Worm (Caenorhabditis elegans): ENCODE results near the gene F35D2.2.

Gene F35D2.2

DNA sequence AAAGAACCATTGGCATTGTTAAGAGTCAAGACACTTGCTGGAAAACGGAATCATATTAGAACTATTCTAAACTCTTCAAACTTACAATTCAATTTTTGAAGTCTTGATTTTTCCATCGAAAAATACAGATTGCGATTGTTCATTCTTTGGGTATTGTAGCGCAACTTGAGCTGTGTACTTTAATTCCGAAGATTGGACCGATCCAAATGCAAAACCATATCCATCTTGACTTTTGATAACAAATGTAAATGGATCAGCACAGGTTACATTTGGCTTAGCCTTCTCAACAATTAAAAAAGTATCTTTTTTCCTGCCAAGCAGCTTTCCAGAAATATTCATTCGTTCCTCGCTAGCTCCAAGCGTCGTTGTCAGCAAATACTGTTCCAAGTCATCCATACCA, 13.4 kb upstream of the F35D2.2 start:
- TF ChIP-seq nhr-2 (tag; optimal IDR thresholded peaks at IDR 0.05) (no peak), nhr-12 (tag; optimal IDR thresholded peaks at IDR 0.05) (no peak), elt-3 (tag; optimal IDR thresholded peaks at IDR 0.05) (no peak), mls-2 (tag; optimal IDR thresholded peaks at IDR 0.05) (no peak)

DNA sequence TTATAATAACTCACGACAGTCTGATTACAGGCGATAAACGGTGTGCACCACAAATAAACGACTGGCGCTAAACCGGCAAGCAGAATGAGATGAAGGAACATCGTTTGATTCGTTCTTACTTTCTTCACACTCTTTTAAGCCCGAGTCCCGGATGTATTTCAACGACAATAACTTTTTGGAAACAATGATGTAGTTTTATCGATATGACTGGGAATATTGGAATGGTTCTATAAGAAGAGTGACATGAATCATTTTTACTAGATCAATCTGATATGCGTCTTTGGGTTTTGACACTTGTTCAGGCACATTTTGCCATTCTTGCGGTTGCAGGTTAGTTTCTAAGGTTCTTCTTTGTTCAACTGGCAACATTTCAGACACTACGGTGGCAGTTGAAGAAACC, 12.7 kb upstream of the F35D2.2 start, which contains the start of the genes ZK1290.11 and ZK1290.1:
Gene ZK1290.11, minus strand, starts transcription at position 101 of the 400 bp plus-strand sequence.
Gene ZK1290.1, plus strand, starts transcription at position 271 of the 400 bp plus-strand sequence.
- no peak for TF ChIP-seq hlh-1 (tag; optimal IDR thresholded peaks at IDR 0.05)

DNA sequence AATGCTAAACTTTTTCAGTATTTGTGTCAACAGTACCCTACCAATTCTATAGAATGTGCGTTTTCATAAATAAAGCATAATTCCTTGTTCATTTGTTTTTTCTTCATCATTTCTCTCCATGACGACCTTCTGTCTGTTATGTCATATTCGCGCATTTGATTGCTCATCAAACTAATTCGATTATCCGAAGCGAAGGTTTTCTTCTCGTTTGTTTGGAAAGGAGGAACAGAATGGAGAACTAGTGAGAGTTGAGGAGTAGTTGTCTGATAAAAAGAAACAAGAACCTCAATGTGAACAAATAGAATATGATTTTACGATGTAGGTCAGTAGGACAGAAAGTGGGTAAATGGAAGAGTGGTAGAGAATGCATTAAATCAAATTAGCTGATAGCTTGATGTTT, 11.6 kb upstream of the F35D2.2 start:
- TF ChIP-seq flh-1 (GFP tag; optimal IDR thresholded peaks at IDR 0.05) = no peak
- peak; percentile 40 for TF ChIP-seq ces-1 (GFP tag; optimal IDR thresholded peaks at IDR 0.05)
- TF ChIP-seq sem-2 (GFP tag; optimal IDR thresholded peaks at IDR 0.05) = no peak
- no peak for TF ChIP-seq M03D4.4 (tag; optimal IDR thresholded peaks at IDR 0.05)

DNA sequence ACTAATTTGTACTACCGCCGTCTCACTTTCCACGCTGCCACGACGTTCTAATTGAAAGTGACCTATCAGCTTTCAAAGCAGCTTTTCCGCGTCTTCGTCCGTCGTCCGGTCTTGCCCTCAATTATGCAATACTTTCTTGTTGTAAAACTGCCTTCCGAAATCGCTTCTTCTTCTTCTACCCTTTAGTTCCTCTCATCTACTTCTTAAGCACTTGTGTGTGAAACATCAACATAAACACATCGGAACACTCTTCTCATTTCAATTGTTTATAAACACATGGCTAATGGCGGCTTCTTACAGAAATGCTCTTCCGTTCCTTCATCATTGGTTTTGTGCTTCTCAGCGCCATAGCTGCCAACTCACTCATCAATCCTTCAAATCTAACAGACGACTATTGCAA, 3.9 kb upstream of the F35D2.2 start, which contains the start of gene F35D2.3:
Gene F35D2.3, plus strand, starts transcription at position 301 of the 400 bp plus-strand sequence.
- TF ChIP-seq sem-2 (GFP tag; optimal IDR thresholded peaks at IDR 0.05) = no peak
- TF ChIP-seq ztf-11 (tag; optimal IDR thresholded peaks at IDR 0.05) = no peak
- TF ChIP-seq drap-1 (GFP tag; optimal IDR thresholded peaks at IDR 0.05) = no peak
- no peak for TF ChIP-seq ceh-43 (GFP tag; optimal IDR thresholded peaks at IDR 0.05)
- TF ChIP-seq bed-3 (GFP tag; optimal IDR thresholded peaks at IDR 0.05) = no peak
- TF ChIP-seq hlh-1 (tag; optimal IDR thresholded peaks at IDR 0.05) = no peak
- no peak for TF ChIP-seq lin-32 (GFP tag; optimal IDR thresholded peaks at IDR 0.05)
- no peak for TF ChIP-seq elt-1 (tag; optimal IDR thresholded peaks at IDR 0.05; ENCODE audit: borderline replicate concordance, insufficient read depth)

DNA sequence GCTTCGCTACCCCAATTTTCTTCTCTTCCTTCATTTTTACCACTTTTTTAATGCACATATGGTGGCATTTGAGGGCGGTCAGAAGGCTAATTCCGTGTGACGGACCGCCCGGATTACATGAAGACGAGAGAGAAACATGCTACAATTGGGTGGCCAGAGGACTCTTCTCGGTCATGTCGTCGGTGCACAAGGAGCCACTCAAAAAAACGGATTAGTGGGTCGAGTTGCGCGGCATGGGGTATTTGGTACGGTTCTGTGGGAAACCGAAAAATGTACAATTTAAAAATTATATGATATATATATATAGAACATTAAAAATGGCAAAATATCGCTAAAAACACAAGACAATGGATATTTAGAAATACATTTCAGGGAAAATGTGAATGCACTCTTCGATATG, 3.4 kb upstream of the F35D2.2 start:
- TF ChIP-seq bed-3 (GFP tag; optimal IDR thresholded peaks at IDR 0.05) (no peak), ztf-11 (tag; optimal IDR thresholded peaks at IDR 0.05) (no peak), unc-39 (tag; optimal IDR thresholded peaks at IDR 0.05) (no peak), nhr-2 (tag; optimal IDR thresholded peaks at IDR 0.05) (peak; percentile 87), M03D4.4 (tag; optimal IDR thresholded peaks at IDR 0.05) (no peak), ham-2 (GFP tag; optimal IDR thresholded peaks at IDR 0.05) (no peak), cnd-1 (tag; optimal IDR thresholded peaks at IDR 0.05) (no peak), nhr-237 (tag; optimal IDR thresholded peaks at IDR 0.05) (no peak), lin-32 (GFP tag; optimal IDR thresholded peaks at IDR 0.05) (no peak)

DNA sequence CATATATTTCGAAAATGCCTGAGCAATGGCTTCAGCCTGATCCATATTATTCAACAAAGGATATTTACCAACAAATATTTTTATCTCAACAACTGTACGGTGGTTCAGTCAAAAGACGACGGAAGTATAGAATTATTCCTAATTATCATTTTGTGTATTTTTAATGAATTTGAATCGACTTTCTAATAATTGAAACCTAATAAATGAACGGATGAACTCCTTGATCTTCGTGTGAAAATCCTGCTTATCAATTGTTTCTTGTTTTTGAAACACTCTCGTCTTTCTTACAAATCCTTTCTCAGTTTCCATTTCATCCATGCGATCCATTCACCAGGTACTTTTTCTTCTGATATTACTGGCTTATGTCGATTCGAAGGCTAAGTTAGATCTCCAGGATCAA, 1.4 kb downstream of the F35D2.2 start, which contains the start of gene F35D2.1:
Gene F35D2.1, plus strand, starts transcription at position 301 of the 400 bp plus-strand sequence.
- TF ChIP-seq mab-5 (tag; optimal IDR thresholded peaks at IDR 0.05) = no peak
- TF ChIP-seq nhr-76 (tag; optimal IDR thresholded peaks at IDR 0.05) = no peak
- TF ChIP-seq nhr-12 (tag; optimal IDR thresholded peaks at IDR 0.05) = no peak
- no peak for TF ChIP-seq mep-1 (tag; optimal IDR thresholded peaks at IDR 0.05)
- no peak for TF ChIP-seq snpc-4 (tag; optimal IDR thresholded peaks at IDR 0.05)
- TF ChIP-seq pha-4 (tag; optimal IDR thresholded peaks at IDR 0.05) = no peak
- no peak for TF ChIP-seq unc-120 (tag; optimal IDR thresholded peaks at IDR 0.05; ENCODE audit: poor library complexity, severe bottlenecking)
- TF ChIP-seq elt-3 (tag; optimal IDR thresholded peaks at IDR 0.05) = no peak
- TF ChIP-seq drap-1 (GFP tag; optimal IDR thresholded peaks at IDR 0.05) = no peak
- TF ChIP-seq nhr-2 (tag; optimal IDR thresholded peaks at IDR 0.05) = no peak

DNA sequence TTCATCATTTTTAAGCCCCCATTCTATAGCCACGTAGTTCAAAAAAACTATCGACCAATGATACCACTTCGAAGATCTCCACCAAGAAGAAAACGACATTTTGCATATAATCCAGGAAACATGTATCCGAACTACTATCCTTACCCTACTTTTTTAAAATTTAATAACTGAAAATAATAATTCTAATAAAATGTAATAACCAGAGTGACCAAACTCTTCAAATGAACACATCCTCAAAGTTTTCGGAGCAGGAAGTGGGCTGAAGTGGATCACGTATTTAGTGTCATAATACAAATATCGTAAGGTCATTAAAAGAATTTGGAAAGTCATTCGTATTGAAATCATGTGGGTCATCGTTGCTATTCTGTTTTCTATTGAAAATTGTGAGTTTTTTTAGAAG, 3.2 kb downstream of the F35D2.2 start, which contains the start of gene F35D2.6:
Gene F35D2.6, plus strand, starts transcription at position 301 of the 400 bp plus-strand sequence.
- TF ChIP-seq unc-39 (tag; optimal IDR thresholded peaks at IDR 0.05) (no peak), sem-2 (GFP tag; optimal IDR thresholded peaks at IDR 0.05) (no peak), pha-4 (tag; optimal IDR thresholded peaks at IDR 0.05) (no peak)

DNA sequence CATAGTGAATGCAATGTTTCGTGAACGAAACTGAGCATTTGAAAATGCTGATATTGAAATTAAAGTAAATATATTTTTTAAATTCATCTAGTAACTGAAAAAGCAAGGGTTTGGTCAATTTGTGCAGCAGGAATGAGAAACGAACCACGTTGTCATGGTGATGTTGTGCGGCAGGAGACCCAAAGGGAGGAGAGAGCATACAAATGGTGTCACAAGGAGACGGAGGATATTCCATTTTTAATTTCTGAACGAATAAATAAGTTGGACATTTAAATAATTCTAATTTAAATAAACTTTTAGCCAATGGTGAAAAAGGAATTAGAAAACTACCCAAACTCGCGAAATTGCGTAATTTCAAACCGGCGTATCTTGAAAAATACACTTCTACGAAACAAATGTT, 9.3 kb downstream of the F35D2.2 start, which contains the start of gene mks-3:
Gene mks-3, minus strand, starts transcription at position 101 of the 400 bp plus-strand sequence.
- no peak for TF ChIP-seq lin-13 (tag; optimal IDR thresholded peaks at IDR 0.05)
- no peak for TF ChIP-seq tbx-8 (GFP tag; optimal IDR thresholded peaks at IDR 0.05)
- no peak for TF ChIP-seq M03D4.4 (tag; optimal IDR thresholded peaks at IDR 0.05)
- no peak for TF ChIP-seq nhr-76 (tag; optimal IDR thresholded peaks at IDR 0.05)
- no peak for TF ChIP-seq nhr-28 (tag; optimal IDR thresholded peaks at IDR 0.05)
- TF ChIP-seq ceh-39 (tag; optimal IDR thresholded peaks at IDR 0.05) = no peak
- no peak for TF ChIP-seq cnd-1 (tag; optimal IDR thresholded peaks at IDR 0.05)
- TF ChIP-seq nhr-12 (tag; optimal IDR thresholded peaks at IDR 0.05) = no peak
- no peak for TF ChIP-seq unc-120 (tag; optimal IDR thresholded peaks at IDR 0.05; ENCODE audit: poor library complexity, severe bottlenecking)
- TF ChIP-seq elt-3 (tag; optimal IDR thresholded peaks at IDR 0.05) = no peak
- no peak for TF ChIP-seq mab-5 (tag; optimal IDR thresholded peaks at IDR 0.05)
- TF ChIP-seq bed-3 (GFP tag; optimal IDR thresholded peaks at IDR 0.05) = no peak
- no peak for TF ChIP-seq unc-62 (GFP tag; optimal IDR thresholded peaks at IDR 0.05)
- TF ChIP-seq snpc-4 (tag; optimal IDR thresholded peaks at IDR 0.05) = no peak

Measured in whole organism, mixed stage, embryonic.